Worm (Caenorhabditis elegans): ENCODE data around the gene F57F4.2.

Gene F57F4.2

ce11 chrV:6346906-6347305 is 42.6 kb downstream of the F57F4.2 start:
- TF ChIP-seq elt-3 (tag; optimal IDR thresholded peaks at IDR 0.05), result no peak
- no peak for TF ChIP-seq ztf-4 (tag; optimal IDR thresholded peaks at IDR 0.05)
- TF ChIP-seq lin-13 (GFP tag; optimal IDR thresholded peaks at IDR 0.05), result no peak
- TF ChIP-seq fos-1 (tag; optimal IDR thresholded peaks at IDR 0.05), result peak; percentile 85
- TF ChIP-seq lin-11 (tag; optimal IDR thresholded peaks at IDR 0.05), result no peak
- no peak for TF ChIP-seq lin-39 (tag; optimal IDR thresholded peaks at IDR 0.05)
- no peak for TF ChIP-seq alr-1 (tag; optimal IDR thresholded peaks at IDR 0.05)
- TF ChIP-seq gmeb-1 (tag; optimal IDR thresholded peaks at IDR 0.05), result peak; percentile 19
- no peak for TF ChIP-seq nhr-10 (tag; optimal IDR thresholded peaks at IDR 0.05)
- peak; percentile 22 for TF ChIP-seq Y55F3AM.14 (GFP tag; optimal IDR thresholded peaks at IDR 0.05)
- TF ChIP-seq egl-27 (tag; optimal IDR thresholded peaks at IDR 0.05), result no peak
- peak; percentile 81 for TF ChIP-seq F13H6.1 (tag; optimal IDR thresholded peaks at IDR 0.05)
- peak; percentile 53 for TF ChIP-seq sma-9 (GFP tag; optimal IDR thresholded peaks at IDR 0.05)
- TF ChIP-seq sma-9 (tag; optimal IDR thresholded peaks at IDR 0.05), result no peak

DNA sequence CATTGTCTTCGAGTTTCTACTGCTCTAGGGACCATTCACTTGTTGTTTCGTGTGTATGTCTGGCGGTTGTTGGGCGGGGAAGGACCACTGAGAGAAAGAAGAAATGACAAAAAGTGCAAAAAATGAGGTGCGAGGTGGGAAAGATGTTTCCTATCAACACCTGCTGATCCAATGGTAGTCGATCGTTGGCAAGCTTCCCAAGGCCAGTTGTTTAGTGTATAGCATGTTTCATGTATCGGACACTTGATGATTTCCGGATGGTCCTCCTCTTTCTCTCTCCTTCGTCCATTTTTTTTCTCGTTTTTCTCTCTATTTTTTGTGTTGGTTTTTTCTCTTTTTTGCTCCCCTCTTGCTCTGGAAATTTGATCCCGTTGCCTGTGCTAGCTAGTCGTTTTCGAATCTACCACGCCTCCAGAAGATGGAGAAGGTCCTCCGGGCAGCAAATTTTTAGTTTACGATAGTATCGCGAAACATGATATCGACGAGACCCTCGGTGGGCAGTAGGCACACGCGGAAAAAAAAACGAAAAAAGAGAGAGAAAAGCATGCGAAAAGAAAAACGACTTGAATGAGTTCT is 43.4 kb downstream of the F57F4.2 start:
- TF ChIP-seq alr-1 (tag; optimal IDR thresholded peaks at IDR 0.05) (no peak), elt-1 (tag; optimal IDR thresholded peaks at IDR 0.05) (no peak), nhr-10 (tag; optimal IDR thresholded peaks at IDR 0.05) (no peak), zag-1 (tag; optimal IDR thresholded peaks at IDR 0.05) (no peak), snpc-4 (tag; optimal IDR thresholded peaks at IDR 0.05) (no peak), lin-39 (tag; optimal IDR thresholded peaks at IDR 0.05) (no peak), skn-1 (tag; optimal IDR thresholded peaks at IDR 0.05) (no peak), nhr-129 (tag; optimal IDR thresholded peaks at IDR 0.05) (peak; percentile 58), blmp-1 (tag; optimal IDR thresholded peaks at IDR 0.05; ENCODE audit: insufficient read depth) (no peak), nhr-25 (tag; optimal IDR thresholded peaks at IDR 0.05) (no peak), nhr-6 (tag; optimal IDR thresholded peaks at IDR 0.05) (no peak), ztf-1 (GFP tag; conservative IDR thresholded peaks at IDR 0.05) (no peak), ceh-82 (tag; optimal IDR thresholded peaks at IDR 0.05) (no peak), nhr-237 (tag; optimal IDR thresholded peaks at IDR 0.05) (no peak), F13H6.1 (tag; optimal IDR thresholded peaks at IDR 0.05) (peak; percentile 92), peb-1 (tag; optimal IDR thresholded peaks at IDR 0.05) (no peak), sma-9 (GFP tag; optimal IDR thresholded peaks at IDR 0.05) (peak; percentile 10), sma-9 (tag; optimal IDR thresholded peaks at IDR 0.05) (no peak), ZK546.5 (tag; optimal IDR thresholded peaks at IDR 0.05) (no peak), ztf-4 (tag; optimal IDR thresholded peaks at IDR 0.05) (no peak), Y55F3AM.14 (GFP tag; optimal IDR thresholded peaks at IDR 0.05) (peak; percentile 50), mdl-1 (tag; optimal IDR thresholded peaks at IDR 0.05) (no peak), C34F6.9 (tag; optimal IDR thresholded peaks at IDR 0.05) (no peak), sma-3 (GFP tag; optimal IDR thresholded peaks at IDR 0.05) (no peak), lin-11 (tag; optimal IDR thresholded peaks at IDR 0.05) (no peak), aly-2 (tag; optimal IDR thresholded peaks at IDR 0.05) (no peak)

DNA sequence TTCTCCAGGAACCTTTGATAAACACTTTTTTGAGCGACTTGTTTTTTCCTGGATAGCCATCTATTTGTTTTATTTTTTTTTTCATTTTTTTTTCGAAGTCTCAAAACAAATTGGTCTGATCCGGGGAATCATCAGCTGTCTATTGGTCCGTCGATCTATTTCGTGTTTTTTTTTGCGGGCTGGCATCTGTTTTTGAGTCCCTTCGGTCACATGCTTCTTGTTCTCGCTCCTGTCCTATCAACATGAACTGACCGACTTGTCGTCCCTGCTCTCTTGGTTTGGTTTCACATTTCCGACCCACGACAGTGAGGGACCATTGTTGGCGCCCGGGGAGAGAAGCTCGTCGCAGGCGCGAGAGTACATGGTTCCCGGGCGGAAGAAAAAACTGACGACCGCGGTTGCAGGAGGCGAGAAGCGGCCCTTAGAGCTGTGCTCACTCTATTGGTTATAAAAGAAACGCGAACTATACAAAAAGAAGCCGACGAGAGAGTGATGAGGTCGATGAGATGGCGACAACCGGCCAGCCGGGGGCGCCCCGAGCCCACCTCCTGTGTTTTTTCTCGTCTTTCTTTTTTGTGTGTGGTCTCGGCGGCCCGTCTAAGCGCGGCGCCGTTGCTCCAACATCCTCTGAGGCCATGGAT is 44.9 kb downstream of the F57F4.2 start:
- TF ChIP-seq mab-5 (tag; optimal IDR thresholded peaks at IDR 0.05) (no peak), lin-39 (tag; optimal IDR thresholded peaks at IDR 0.05) (no peak), sem-4 (tag; optimal IDR thresholded peaks at IDR 0.05) (no peak), F13H6.1 (tag; optimal IDR thresholded peaks at IDR 0.05) (peak; percentile 51), sma-3 (GFP tag; optimal IDR thresholded peaks at IDR 0.05) (no peak), dmd-4 (tag; optimal IDR thresholded peaks at IDR 0.05) (no peak), nhr-129 (tag; optimal IDR thresholded peaks at IDR 0.05) (peak; percentile 26), blmp-1 (tag; optimal IDR thresholded peaks at IDR 0.05; ENCODE audit: insufficient read depth) (no peak), sma-9 (GFP tag; optimal IDR thresholded peaks at IDR 0.05) (no peak), sma-9 (tag; optimal IDR thresholded peaks at IDR 0.05) (no peak), elt-1 (tag; optimal IDR thresholded peaks at IDR 0.05) (no peak), ztf-1 (GFP tag; conservative IDR thresholded peaks at IDR 0.05) (no peak)

- TF ChIP-seq skn-1 (tag; optimal IDR thresholded peaks at IDR 0.05) (no peak), nhr-129 (tag; optimal IDR thresholded peaks at IDR 0.05) (peak; percentile 67), R02D3.7 (tag; optimal IDR thresholded peaks at IDR 0.05) (no peak), lin-13 (GFP tag; optimal IDR thresholded peaks at IDR 0.05) (no peak), F13H6.1 (tag; optimal IDR thresholded peaks at IDR 0.05) (peak; percentile 94), C34F6.9 (tag; optimal IDR thresholded peaks at IDR 0.05) (peak; percentile 8), lsy-2 (tag; optimal IDR thresholded peaks at IDR 0.05) (peak in 1 of 2 experiments; percentile 22), nhr-12 (tag; optimal IDR thresholded peaks at IDR 0.05) (no peak), nhr-25 (tag; optimal IDR thresholded peaks at IDR 0.05) (no peak), sma-9 (GFP tag; optimal IDR thresholded peaks at IDR 0.05) (peak; percentile 55), sma-9 (tag; optimal IDR thresholded peaks at IDR 0.05) (no peak), ztf-1 (GFP tag; conservative IDR thresholded peaks at IDR 0.05) (no peak)
Measured at ce11 chrV:6342502-6342901, 47.0 kb downstream of the F57F4.2 start.
